Worm (Caenorhabditis elegans) whole organism, early embryonic: ENCODE results near the gene F17E9.18.

Experiments used
- B0310.2 ChIP-seq: sonication (generic microtip); optimal IDR thresholded peaks from 2 replicates; lab custom pipeline; 2016; ENCODE audit warnings: mild to moderate bottlenecking, missing genetic modification characterization, missing compliant biosample characterization
- aly-1 ChIP-seq: sonication (generic microtip); optimal IDR thresholded peaks from 2 replicates; lab custom pipeline; 2016; ENCODE audit warnings: missing genetic modification characterization, missing compliant biosample characterization
- ama-1 ChIP-seq: fragments of 150-350 bp; optimal IDR thresholded peaks from 2 replicates; lab custom pipeline; 2014
- ceh-13 ChIP-seq: fragments of 200-800 bp; sonication (Bioruptor generic); optimal IDR thresholded peaks from 2 replicates; lab custom pipeline; 2018; ENCODE audit warnings: mild to moderate bottlenecking, missing genetic modification characterization, missing compliant biosample characterization
- ceh-36 ChIP-seq: sonication (generic microtip); optimal IDR thresholded peaks from 2 replicates; lab custom pipeline; 2016; ENCODE audit warnings: missing genetic modification characterization, inconsistent platforms, missing compliant biosample characterization
- ets-7 ChIP-seq: sonication (generic microtip); optimal IDR thresholded peaks from 2 replicates; lab custom pipeline; 2016; ENCODE audit warnings: missing genotype, missing genetic modification characterization, missing compliant biosample characterization
- flt-1 ChIP-seq: fragments of 200-800 bp; sonication (Bioruptor generic); IDR thresholded peaks from 2 replicates; pipeline ENCODE4 v1.3.6; 2022; ENCODE audit warnings: missing genetic modification characterization, missing compliant biosample characterization
- hmbx-1 ChIP-seq: sonication (generic microtip); optimal IDR thresholded peaks from 2 replicates; lab custom pipeline; 2016; ENCODE audit warnings: mild to moderate bottlenecking, missing genetic modification characterization, missing compliant biosample characterization
- hnd-1 ChIP-seq: sonication (generic microtip); optimal IDR thresholded peaks from 2 replicates; lab custom pipeline; 2016; ENCODE audit warnings: missing genetic modification characterization, missing compliant biosample characterization
- pes-1 ChIP-seq: fragments of 200-800 bp; sonication (Bioruptor generic); IDR thresholded peaks from 2 replicates; pipeline ENCODE4 v1.3.6; 2022; ENCODE audit warnings: missing genetic modification reagents, missing genetic modification characterization, missing compliant biosample characterization
- scrt-1 ChIP-seq: fragments of 200-800 bp; sonication (Bioruptor generic); IDR thresholded peaks from 2 replicates; pipeline ENCODE4 v1.3.6; 2022; ENCODE audit warnings: missing genetic modification characterization, missing compliant biosample characterization
- sea-1 ChIP-seq: fragments of 200-800 bp; sonication (Bioruptor generic); conservative IDR thresholded peaks from 2 replicates; pipeline ENCODE4 v1.3.6; 2022; ENCODE audit warnings: missing genetic modification characterization, missing compliant biosample characterization
- tbx-11 ChIP-seq: fragments of 200-800 bp; sonication (Bioruptor generic); IDR thresholded peaks from 2 replicates; pipeline ENCODE4 v1.3.6; 2022; ENCODE audit warnings: missing genetic modification characterization, missing compliant biosample characterization

- no peak for TF ChIP-seq scrt-1 (GFP tag; lab: Robert Waterston, UW)
- TF ChIP-seq ama-1 (lab: Kevin White, UChicago), result no peak
- TF ChIP-seq B0310.2 (tag; lab: Kevin White, UChicago), result no peak
- no peak for TF ChIP-seq pes-1 (GFP tag; lab: Robert Waterston, UW)
- no peak for TF ChIP-seq tbx-11 (GFP tag; lab: Robert Waterston, UW)
- TF ChIP-seq hmbx-1 (tag; lab: Kevin White, UChicago), result no peak
- no peak for TF ChIP-seq ets-7
- TF ChIP-seq hnd-1 (tag; lab: Kevin White, UChicago), result no peak
- TF ChIP-seq ceh-13 (GFP tag; lab: Kevin White, UChicago), result no peak
- no peak for TF ChIP-seq flt-1 (GFP tag; lab: Robert Waterston, UW)
- no peak for TF ChIP-seq aly-1
- TF ChIP-seq sea-1 (GFP tag; lab: Robert Waterston, UW), result no peak
- no peak for TF ChIP-seq ceh-36 (tag; lab: Kevin White, UChicago)
Measured at ce11 chrIV:8339636-8340035, 7.3 kb downstream of the F17E9.18 start, which contains the start of gene lgc-6.
